Worm (Caenorhabditis elegans): Measurements from ENCODE around the gene F01G4.4.

ce11 chrIV:11097795-11098194, 45.4 kb upstream of the F01G4.4 start, which contains the start of gene M7.12:
- TF ChIP-seq unc-62 (GFP tag; optimal IDR thresholded peaks at IDR 0.05) (no peak), ztf-4 (tag; optimal IDR thresholded peaks at IDR 0.05) (no peak), nhr-237 (tag; optimal IDR thresholded peaks at IDR 0.05) (no peak), fos-1 (tag; optimal IDR thresholded peaks at IDR 0.05) (no peak), skn-1 (tag; optimal IDR thresholded peaks at IDR 0.05) (no peak), ZK546.5 (tag; optimal IDR thresholded peaks at IDR 0.05) (no peak), nhr-11 (tag; optimal IDR thresholded peaks at IDR 0.05) (no peak), elt-3 (tag; optimal IDR thresholded peaks at IDR 0.05) (no peak), aly-2 (tag; optimal IDR thresholded peaks at IDR 0.05) (no peak), ama-1 (optimal IDR thresholded peaks at IDR 0.05) (no peak), snpc-4 (tag; optimal IDR thresholded peaks at IDR 0.05) (no peak), zag-1 (tag; optimal IDR thresholded peaks at IDR 0.05) (no peak), egl-27 (tag; optimal IDR thresholded peaks at IDR 0.05) (no peak), pqm-1 (tag; optimal IDR thresholded peaks at IDR 0.05) (peak; percentile 37)
